Worm (Caenorhabditis elegans): Measurements from ENCODE around the gene hyl-1.

DNA sequence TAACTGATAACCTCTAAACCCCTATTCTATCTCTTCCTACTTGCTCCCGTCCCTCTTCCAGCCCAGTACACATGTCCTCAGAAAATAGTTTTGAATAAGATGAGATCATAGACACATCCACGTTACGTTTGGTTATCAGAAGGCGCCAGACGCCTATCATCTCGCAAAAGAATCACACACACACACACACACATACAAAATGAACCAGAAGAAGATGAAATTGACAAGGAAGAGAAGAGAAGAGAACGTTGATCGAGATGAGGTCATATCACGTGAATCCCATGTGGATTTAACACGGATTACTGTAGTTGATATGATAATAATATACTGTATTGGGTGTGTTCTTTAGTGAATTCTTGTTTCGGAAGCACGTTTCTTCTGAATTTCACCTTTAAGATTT, 12.9 kb upstream of the hyl-1 start:
- TF ChIP-seq ceh-13 (GFP tag; optimal IDR thresholded peaks at IDR 0.05) (no peak), hnd-1 (tag; optimal IDR thresholded peaks at IDR 0.05) (no peak), tbx-11 (GFP tag; IDR thresholded peaks at IDR 0.05) (no peak), flt-1 (GFP tag; IDR thresholded peaks at IDR 0.05) (no peak), ama-1 (optimal IDR thresholded peaks at IDR 0.05) (no peak), tbx-37 (GFP tag; conservative IDR thresholded peaks at IDR 0.05) (no peak), ets-7 (tag; optimal IDR thresholded peaks at IDR 0.05) (no peak)
